Fruit fly (Drosophila melanogaster) whole organism, embryonic: Measurements from ENCODE around the gene Mtch.

ENCODE experiments used
- Atf6 ChIP-seq: fragments of 200-800 bp; sonication (Bioruptor generic); IDR thresholded peaks from 2 replicates; pipeline ENCODE4 v1.3.6; 2022; ENCODE audit warnings: missing biosample characterization, missing genetic modification characterization
- Bgb ChIP-seq: fragments of 200-800 bp; sonication (Bioruptor generic); IDR thresholded peaks from 2 replicates; pipeline ENCODE4 v1.3.6; 2022; ENCODE audit warnings: missing biosample characterization, missing genetic modification characterization; ENCODE audit not compliant: partially characterized antibody
- C15 ChIP-seq: fragments of 200-800 bp; sonication (Bioruptor generic); IDR thresholded peaks from 3 replicates; pipeline ENCODE4 v1.3.6; 2022; ENCODE audit warnings: missing biosample characterization, missing genetic modification characterization
- CG10654 ChIP-seq: fragments of 200-800 bp; sonication (Bioruptor generic); optimal IDR thresholded peaks from 2 replicates; lab custom pipeline; 2016; ENCODE audit warnings: missing biosample characterization, missing genetic modification characterization
- CG10959 ChIP-seq: fragments of 200-800 bp; sonication (Bioruptor generic); IDR thresholded peaks from 2 replicates; pipeline ENCODE4 v1.3.6; 2022; ENCODE audit warnings: missing biosample characterization, missing genetic modification characterization
- CG11695 ChIP-seq: fragments of 200-800 bp; sonication (Bioruptor generic); IDR thresholded peaks from 3 replicates; pipeline ENCODE4 v1.3.6; 2022; ENCODE audit warnings: missing biosample characterization, missing genetic modification characterization
- CG12219 ChIP-seq: fragments of 200-800 bp; sonication (Bioruptor generic); optimal IDR thresholded peaks from 3 replicates; lab custom pipeline; 2018; ENCODE audit warnings: missing biosample characterization, mild to moderate bottlenecking, missing genetic modification characterization
- CG12299 ChIP-seq: fragments of 200-800 bp; sonication (Bioruptor generic); optimal IDR thresholded peaks from 2 replicates; lab custom pipeline; 2018; ENCODE audit warnings: missing biosample characterization, mild to moderate bottlenecking, missing genetic modification characterization
- CG14965 ChIP-seq: fragments of 200-800 bp; sonication (Bioruptor generic); optimal IDR thresholded peaks from 2 replicates; lab custom pipeline; 2016; ENCODE audit warnings: missing biosample characterization, missing genetic modification characterization, borderline replicate concordance
- CG17328 ChIP-seq: fragments of 200-800 bp; sonication (Bioruptor generic); IDR thresholded peaks from 2 replicates; pipeline ENCODE4 v1.3.6; 2022; ENCODE audit warnings: missing biosample characterization, missing genetic modification characterization
- CG17385 ChIP-seq: fragments of 200-800 bp; sonication (Bioruptor generic); optimal IDR thresholded peaks from 3 replicates; lab custom pipeline; 2018; ENCODE audit warnings: missing biosample characterization, mild to moderate bottlenecking, missing genetic modification characterization
- CG17829 ChIP-seq: fragments of 200-800 bp; optimal IDR thresholded peaks from 2 replicates; lab custom pipeline; 2019; ENCODE audit warnings: missing biosample characterization, mild to moderate bottlenecking, missing genetic modification characterization, moderate library complexity
- CG18619 ChIP-seq: fragments of 200-800 bp; sonication (Bioruptor generic); optimal IDR thresholded peaks from 3 replicates; lab custom pipeline; 2017; ENCODE audit warnings: missing biosample characterization, mild to moderate bottlenecking, missing genetic modification characterization
- CG2678 ChIP-seq: fragments of 200-800 bp; sonication (Bioruptor generic); optimal IDR thresholded peaks from 3 replicates; lab custom pipeline; 2019; ENCODE audit warnings: missing biosample characterization, mild to moderate bottlenecking, missing genetic modification characterization, moderate library complexity
- CG4328 ChIP-seq: fragments of 200-800 bp; sonication (Bioruptor generic); optimal IDR thresholded peaks from 3 replicates; lab custom pipeline; 2017; ENCODE audit warnings: missing biosample characterization, missing genetic modification reagents, missing genetic modification characterization
- CG4617 ChIP-seq: fragments of 200-800 bp; sonication (Bioruptor generic); optimal IDR thresholded peaks from 3 replicates; lab custom pipeline; 2016; ENCODE audit warnings: missing biosample characterization, missing genetic modification characterization, borderline replicate concordance
- CG7372 ChIP-seq: fragments of 200-800 bp; sonication (Bioruptor generic); IDR thresholded peaks from 2 replicates; pipeline ENCODE4 v1.3.6; 2022; ENCODE audit warnings: missing biosample characterization, missing genetic modification characterization
- CG7745 ChIP-seq: fragments of 200-800 bp; sonication (Bioruptor generic); optimal IDR thresholded peaks from 2 replicates; lab custom pipeline; 2018; ENCODE audit warnings: missing biosample characterization, mild to moderate bottlenecking, missing genetic modification characterization, moderate library complexity
- CG8290 ChIP-seq, 3 experiments: fragments of 200-800 bp; sonication (Bioruptor generic); optimal IDR thresholded peaks; 2 replicates each; lab custom pipeline; 2016 to 2019; ENCODE audit warnings: missing biosample characterization in 3 of 3, missing genetic modification characterization in 3 of 3, mild to moderate bottlenecking in 2 of 3, moderate library complexity in 1 of 3
- Dek ChIP-seq: fragments of 200-800 bp; sonication (Bioruptor generic); optimal IDR thresholded peaks from 3 replicates; lab custom pipeline; 2019; ENCODE audit warnings: missing biosample characterization, mild to moderate bottlenecking, missing genetic modification characterization, moderate library complexity
- Drgx ChIP-seq: fragments of 200-800 bp; sonication (Bioruptor generic); IDR thresholded peaks from 2 replicates; pipeline ENCODE4 v1.3.6; 2022; ENCODE audit warnings: missing biosample characterization, missing genetic modification characterization
- HHEX ChIP-seq: fragments of 200-800 bp; sonication (Bioruptor generic); optimal IDR thresholded peaks from 3 replicates; lab custom pipeline; 2017; ENCODE audit warnings: missing biosample characterization, mild to moderate bottlenecking, missing genetic modification characterization, missing genetic modification reagents
- Nf-YC ChIP-seq: fragments of 200-800 bp; optimal IDR thresholded peaks from 3 replicates; lab custom pipeline; 2019; ENCODE audit warnings: missing biosample characterization, mild to moderate bottlenecking, missing genetic modification characterization, moderate library complexity
- Sox100B ChIP-seq: fragments of 200-800 bp; sonication (Bioruptor generic); optimal IDR thresholded peaks from 3 replicates; lab custom pipeline; 2018; ENCODE audit warnings: missing biosample characterization, mild to moderate bottlenecking, missing genetic modification characterization
- Xrp1 ChIP-seq: fragments of 200-800 bp; sonication (Bioruptor generic); IDR thresholded peaks from 2 replicates; pipeline ENCODE4 v1.3.6; 2022; ENCODE audit warnings: missing biosample characterization, missing genetic modification characterization
- YL-1 ChIP-seq: fragments of 200-800 bp; sonication (Bioruptor generic); optimal IDR thresholded peaks from 3 replicates; lab custom pipeline; 2017; ENCODE audit warnings: missing biosample characterization, mild to moderate bottlenecking, missing genetic modification characterization
- ap ChIP-seq: fragments of 200-800 bp; sonication (Bioruptor generic); IDR thresholded peaks from 2 replicates; pipeline ENCODE4 v1.3.6; 2022; ENCODE audit warnings: missing biosample characterization, missing genetic modification characterization
- bigmax ChIP-seq: fragments of 200-800 bp; sonication (Bioruptor generic); optimal IDR thresholded peaks from 2 replicates; lab custom pipeline; 2018; ENCODE audit warnings: missing biosample characterization, mild to moderate bottlenecking, missing genetic modification characterization
- btn ChIP-seq: fragments of 200-800 bp; sonication (Bioruptor generic); optimal IDR thresholded peaks from 2 replicates; lab custom pipeline; 2016; ENCODE audit warnings: missing biosample characterization, missing genetic modification characterization
- chif ChIP-seq, 2 experiments: fragments of 200-800 bp; sonication (Bioruptor generic); optimal IDR thresholded peaks; 3 replicates each; lab custom pipeline; 2016; ENCODE audit warnings: missing biosample characterization in 2 of 2, missing genetic modification characterization in 2 of 2
- dati ChIP-seq: fragments of 200-800 bp; sonication (Bioruptor generic); IDR thresholded peaks from 2 replicates; pipeline ENCODE4 v1.3.6; 2022; ENCODE audit warnings: missing biosample characterization, missing genetic modification characterization
- esg ChIP-seq: fragments of 200-800 bp; sonication (Bioruptor generic); conservative IDR thresholded peaks from 2 replicates; pipeline ENCODE4 v1.3.6; 2022; ENCODE audit warnings: missing biosample characterization, missing genetic modification characterization
- fd3F ChIP-seq: fragments of 200-800 bp; sonication (Bioruptor generic); optimal IDR thresholded peaks from 2 replicates; lab custom pipeline; 2018; ENCODE audit warnings: missing biosample characterization, mild to moderate bottlenecking, missing genetic modification characterization, moderate library complexity
- gem ChIP-seq: fragments of 200-800 bp; sonication (Bioruptor generic); optimal IDR thresholded peaks from 2 replicates; lab custom pipeline; 2019; ENCODE audit warnings: missing biosample characterization, mild to moderate bottlenecking, missing genetic modification characterization, moderate library complexity
- gro ChIP-seq: fragments of 200-800 bp; sonication (Bioruptor generic); optimal IDR thresholded peaks from 2 replicates; lab custom pipeline; 2016; ENCODE audit warnings: missing biosample characterization, missing genetic modification characterization
- gsb ChIP-seq: fragments of 200-800 bp; sonication (Bioruptor generic); IDR thresholded peaks from 2 replicates; pipeline ENCODE4 v1.3.6; 2022; ENCODE audit warnings: missing biosample characterization, missing genetic modification characterization
- jumu ChIP-seq: fragments of 200-800 bp; sonication (Bioruptor generic); optimal IDR thresholded peaks from 3 replicates; lab custom pipeline; 2016; ENCODE audit warnings: missing biosample characterization, missing genetic modification characterization
- kah ChIP-seq: fragments of 200-800 bp; sonication (Bioruptor generic); optimal IDR thresholded peaks from 2 replicates; lab custom pipeline; 2018; ENCODE audit warnings: missing biosample characterization, mild to moderate bottlenecking, missing genetic modification characterization
- ken ChIP-seq: fragments of 200-800 bp; sonication (Bioruptor generic); IDR thresholded peaks from 3 replicates; pipeline ENCODE4 v1.3.6; 2022; ENCODE audit warnings: missing biosample characterization, missing genetic modification characterization
- lab ChIP-seq: fragments of 200-800 bp; sonication (Bioruptor generic); optimal IDR thresholded peaks from 3 replicates; lab custom pipeline; 2017; ENCODE audit warnings: missing biosample characterization, missing genetic modification characterization, mild to moderate bottlenecking, moderate library complexity, missing genetic modification reagents
- oc ChIP-seq: fragments of 200-800 bp; sonication (Bioruptor generic); optimal IDR thresholded peaks from 2 replicates; lab custom pipeline; 2018; ENCODE audit warnings: missing biosample characterization, mild to moderate bottlenecking, missing genetic modification characterization, moderate library complexity
- pho ChIP-seq: fragments of 200-800 bp; sonication (Bioruptor generic); optimal IDR thresholded peaks from 2 replicates; lab custom pipeline; 2016; ENCODE audit warnings: missing biosample characterization, missing genetic modification characterization
- pnt ChIP-seq: fragments of 200-800 bp; sonication (Bioruptor generic); optimal IDR thresholded peaks from 3 replicates; lab custom pipeline; 2016; ENCODE audit warnings: missing biosample characterization, missing genetic modification characterization
- ro ChIP-seq: fragments of 200-800 bp; sonication (Bioruptor generic); IDR thresholded peaks from 2 replicates; pipeline ENCODE4 v1.3.6; 2022; ENCODE audit warnings: missing biosample characterization, missing genetic modification characterization
- tin ChIP-seq: fragments of 200-800 bp; sonication (Bioruptor generic); optimal IDR thresholded peaks from 3 replicates; lab custom pipeline; 2016; ENCODE audit warnings: missing biosample characterization, missing genetic modification characterization
- ttk ChIP-seq: fragments of 200-800 bp; sonication (Bioruptor generic); IDR thresholded peaks from 2 replicates; pipeline ENCODE4 v2.1.2; 2022; ENCODE audit warnings: missing biosample characterization, missing genetic modification characterization
- tup ChIP-seq: fragments of 200-800 bp; sonication (Bioruptor generic); optimal IDR thresholded peaks from 2 replicates; lab custom pipeline; 2016; ENCODE audit warnings: missing biosample characterization, mild to moderate bottlenecking, missing genetic modification characterization, moderate library complexity
- vvl ChIP-seq: fragments of 200-800 bp; sonication (Bioruptor generic); IDR thresholded peaks from 2 replicates; pipeline ENCODE4 v1.3.6; 2022; ENCODE audit warnings: missing biosample characterization, missing genetic modification characterization

Gene Mtch

dm6 chr3L:199754-200596, 15.5 kb downstream of the Mtch start, which contains the start of the genes rno and mri (continued):
- peak; percentile 95 for TF ChIP-seq Bgb (GFP tag; lab: Robert Waterston, UW)
- peak; percentile 72 for TF ChIP-seq Xrp1 (GFP tag; lab: Robert Waterston, UW)
- no peak for TF ChIP-seq kah (GFP tag; lab: Kevin White, UChicago)
- TF ChIP-seq CG8290 (GFP tag; optimal IDR thresholded peaks at IDR 0.05; lab: Kevin White, UChicago) = peak; percentile 16
- peak in 1 of 2 experiments; percentile 3 for TF ChIP-seq CG8290 (tag; optimal IDR thresholded peaks at IDR 0.05; lab: Kevin White, UChicago)
- TF ChIP-seq CG18619 (GFP tag; lab: Kevin White, UChicago) = peak; percentile 44
- peak; percentile 78 for TF ChIP-seq CG17328 (GFP tag; lab: Robert Waterston, UW)
- peak; percentile 90 for TF ChIP-seq gem (tag; lab: Kevin White, UChicago)
- peak; percentile 67; the same call in 1 of the 2 replicates for TF ChIP-seq Atf6 (GFP tag; lab: Robert Waterston, UW)
- TF ChIP-seq lab (GFP tag; lab: Kevin White, UChicago) = peak; percentile 67
- TF ChIP-seq jumu (GFP tag; lab: Kevin White, UChicago) = no peak
- TF ChIP-seq YL-1 (GFP tag; lab: Kevin White, UChicago) = no peak
- no peak for TF ChIP-seq chif (GFP tag; optimal IDR thresholded peaks at IDR 0.05; lab: Kevin White, UChicago)
- no peak for TF ChIP-seq ro (GFP tag; lab: Robert Waterston, UW)
- TF ChIP-seq CG7745 = no peak
- TF ChIP-seq CG14965 (GFP tag; lab: Kevin White, UChicago) = no peak
- no peak for TF ChIP-seq pnt (GFP tag; lab: Kevin White, UChicago)
- TF ChIP-seq tup (GFP tag; lab: Kevin White, UChicago) = no peak
- peak; percentile 81 for TF ChIP-seq vvl (GFP tag; lab: Robert Waterston, UW)
- peak; percentile 43; the same call in 1 of the 2 replicates for TF ChIP-seq CG7372 (GFP tag; lab: Robert Waterston, UW)
- peak; percentile 64 for TF ChIP-seq fd3F (GFP tag; lab: Kevin White, UChicago)
- TF ChIP-seq CG2678 (tag; lab: Kevin White, UChicago) = peak; percentile 68
- peak; percentile 67 for TF ChIP-seq Dek (tag; lab: Kevin White, UChicago)
- peak; percentile 68 for TF ChIP-seq CG12299 (tag; lab: Kevin White, UChicago)
- TF ChIP-seq gsb (GFP tag; lab: Robert Waterston, UW) = no peak
- TF ChIP-seq CG17385 (GFP tag; lab: Kevin White, UChicago) = peak; percentile 46
- no peak for TF ChIP-seq btn (GFP tag; lab: Kevin White, UChicago)
- peak; percentile 48 for TF ChIP-seq pho
- no peak for TF ChIP-seq bigmax
- TF ChIP-seq dati (GFP tag; lab: Robert Waterston, UW) = peak; percentile 46; the same call in 1 of the 2 replicates
- peak; percentile 55 for TF ChIP-seq CG4328 (GFP tag; lab: Kevin White, UChicago)
- peak; percentile 71 for TF ChIP-seq CG11695
- peak; percentile 58 for TF ChIP-seq CG4617 (GFP tag; lab: Kevin White, UChicago)
- peak; percentile 40 for TF ChIP-seq CG10654
- TF ChIP-seq Drgx (GFP tag; lab: Robert Waterston, UW) = peak; percentile 47; the same call in 1 of the 2 replicates
- no peak for TF ChIP-seq CG12219 (GFP tag; lab: Kevin White, UChicago)
- TF ChIP-seq gro (GFP tag; lab: Kevin White, UChicago) = no peak
- TF ChIP-seq ap (GFP tag; lab: Robert Waterston, UW) = peak; percentile 50
- no peak for TF ChIP-seq Sox100B (GFP tag; lab: Kevin White, UChicago)
- peak; percentile 81 for TF ChIP-seq CG17829
- peak; percentile 58 for TF ChIP-seq HHEX (GFP tag; lab: Kevin White, UChicago)
- TF ChIP-seq oc (tag; lab: Kevin White, UChicago) = no peak
- TF ChIP-seq ken (GFP tag; lab: Robert Waterston, UW) = peak; percentile 64; the same call in 2 of the 3 replicates
- TF ChIP-seq Nf-YC (tag; lab: Kevin White, UChicago) = peak; percentile 70
- TF ChIP-seq ttk (GFP tag; lab: Robert Waterston, UW) = peak; percentile 72
- no peak for TF ChIP-seq C15 (GFP tag; lab: Robert Waterston, UW)
- TF ChIP-seq CG10959 (GFP tag; lab: Robert Waterston, UW) = no peak
- TF ChIP-seq esg = peak; percentile 72
- peak; percentile 58 for TF ChIP-seq tin (GFP tag; lab: Kevin White, UChicago)
